Fruit fly (Drosophila melanogaster) whole organism, prepupa: ENCODE measurements around the gene Rsod.
A peak's percentile ranks its signal among the peaks of the same experiment; 100 is the strongest.

ENCODE experiments used
- CG10631 ChIP-seq: fragments of 200-800 bp; sonication (Bioruptor generic); optimal IDR thresholded peaks from 2 replicates; lab custom pipeline; 2016; ENCODE audit warnings: missing biosample characterization, missing genetic modification characterization
- CG10669 ChIP-seq: fragments of 200-800 bp; sonication (Bioruptor generic); optimal IDR thresholded peaks from 3 replicates; lab custom pipeline; 2018; ENCODE audit warnings: missing biosample characterization, mild to moderate bottlenecking, missing genetic modification characterization, moderate library complexity
- CG11294 ChIP-seq: fragments of 200-800 bp; sonication (Bioruptor generic); IDR thresholded peaks from 2 replicates; pipeline ENCODE4 v1.3.6; 2022; ENCODE audit warnings: missing biosample characterization, missing genetic modification characterization
- CG11762 ChIP-seq: fragments of 200-800 bp; sonication (Bioruptor generic); optimal IDR thresholded peaks from 3 replicates; lab custom pipeline; 2016; ENCODE audit warnings: missing biosample characterization, missing genetic modification characterization; ENCODE audit not compliant: insufficient read depth
- CG11902 ChIP-seq: fragments of 200-800 bp; sonication (Bioruptor generic); optimal IDR thresholded peaks from 3 replicates; lab custom pipeline; 2016; ENCODE audit warnings: missing biosample characterization, missing genetic modification characterization
- CG15336 ChIP-seq: fragments of 200-800 bp; sonication (Bioruptor generic); IDR thresholded peaks from 2 replicates; pipeline ENCODE4 v1.3.6; 2022; ENCODE audit warnings: missing biosample characterization, missing genetic modification characterization
- CG1621 ChIP-seq: fragments of 200-800 bp; sonication (Bioruptor generic); optimal IDR thresholded peaks from 3 replicates; lab custom pipeline; 2018; ENCODE audit warnings: missing biosample characterization, mild to moderate bottlenecking, missing genetic modification characterization
- CG16779 ChIP-seq: fragments of 200-800 bp; sonication (Bioruptor generic); optimal IDR thresholded peaks from 3 replicates; lab custom pipeline; 2017; ENCODE audit warnings: missing biosample characterization, mild to moderate bottlenecking, missing genetic modification characterization
- CG3032 ChIP-seq: fragments of 200-800 bp; optimal IDR thresholded peaks from 2 replicates; lab custom pipeline; 2019; ENCODE audit warnings: missing biosample characterization, mild to moderate bottlenecking, missing genetic modification characterization, moderate library complexity
- CG31627 ChIP-seq: fragments of 200-800 bp; sonication (Bioruptor generic); optimal IDR thresholded peaks from 3 replicates; lab custom pipeline; 2016; ENCODE audit warnings: missing biosample characterization, missing genetic modification characterization
- CG32006 ChIP-seq: fragments of 200-800 bp; sonication (Bioruptor generic); optimal IDR thresholded peaks from 3 replicates; lab custom pipeline; 2017; ENCODE audit warnings: missing biosample characterization, mild to moderate bottlenecking, missing genetic modification characterization
- CG34406 ChIP-seq: fragments of 200-800 bp; sonication (Bioruptor generic); optimal IDR thresholded peaks from 3 replicates; lab custom pipeline; 2016; ENCODE audit warnings: missing biosample characterization, missing genetic modification characterization
- CG3919 ChIP-seq: fragments of 200-800 bp; sonication (Bioruptor generic); optimal IDR thresholded peaks from 3 replicates; lab custom pipeline; 2016; ENCODE audit warnings: missing biosample characterization, missing genetic modification characterization
- CG4318 ChIP-seq: fragments of 200-800 bp; sonication (Bioruptor generic); optimal IDR thresholded peaks from 3 replicates; lab custom pipeline; 2017; ENCODE audit warnings: missing biosample characterization, mild to moderate bottlenecking, missing genetic modification characterization
- CG6163 ChIP-seq: fragments of 200-800 bp; sonication (Bioruptor generic); IDR thresholded peaks from 3 replicates; pipeline ENCODE4 v1.3.6; 2022; ENCODE audit warnings: missing biosample characterization, missing genetic modification characterization
- CG6276 ChIP-seq: fragments of 200-800 bp; sonication (Bioruptor generic); optimal IDR thresholded peaks from 2 replicates; lab custom pipeline; 2017; ENCODE audit warnings: missing biosample characterization, mild to moderate bottlenecking, missing genetic modification characterization
- CG6792 ChIP-seq: fragments of 200-800 bp; sonication (Bioruptor generic); optimal IDR thresholded peaks from 3 replicates; lab custom pipeline; 2016; ENCODE audit warnings: missing biosample characterization, missing genetic modification characterization
- CG6808 ChIP-seq: fragments of 200-800 bp; sonication (Bioruptor generic); optimal IDR thresholded peaks from 3 replicates; lab custom pipeline; 2017; ENCODE audit warnings: missing biosample characterization, missing genetic modification characterization, mild to moderate bottlenecking, moderate library complexity, missing genetic modification reagents
- CG6854 ChIP-seq: fragments of 200-800 bp; sonication (Bioruptor generic); optimal IDR thresholded peaks from 2 replicates; lab custom pipeline; 2017; ENCODE audit warnings: missing biosample characterization, mild to moderate bottlenecking, missing genetic modification characterization
- CG8119 ChIP-seq: fragments of 200-800 bp; sonication (Bioruptor generic); IDR thresholded peaks from 3 replicates; pipeline ENCODE4 v1.3.6; 2022; ENCODE audit warnings: missing biosample characterization, missing genetic modification characterization
- CG9139 ChIP-seq: fragments of 200-800 bp; sonication (Bioruptor generic); optimal IDR thresholded peaks from 3 replicates; lab custom pipeline; 2017; ENCODE audit warnings: missing biosample characterization, mild to moderate bottlenecking, missing genetic modification characterization
- Eip93F ChIP-seq: fragments of 200-800 bp; sonication (Bioruptor generic); optimal IDR thresholded peaks from 2 replicates; lab custom pipeline; 2016; ENCODE audit warnings: missing biosample characterization, mild to moderate bottlenecking, missing genetic modification characterization
- Ets21C ChIP-seq: fragments of 200-800 bp; sonication (Bioruptor generic); optimal IDR thresholded peaks from 3 replicates; lab custom pipeline; 2016; ENCODE audit warnings: missing biosample characterization, missing genetic modification characterization
- Ets96B ChIP-seq: fragments of 200-800 bp; optimal IDR thresholded peaks from 2 replicates; lab custom pipeline; 2019; ENCODE audit warnings: missing biosample characterization, mild to moderate bottlenecking, missing genetic modification characterization, moderate library complexity
- Gug ChIP-seq: fragments of 200-800 bp; sonication (Bioruptor generic); IDR thresholded peaks from 2 replicates; pipeline ENCODE4 v1.3.6; 2022; ENCODE audit warnings: missing biosample characterization, missing genetic modification characterization
- Hr38 ChIP-seq: sonication (Bioruptor generic); optimal IDR thresholded peaks from 2 replicates; lab custom pipeline; 2016; ENCODE audit warnings: missing biosample characterization, missing genetic modification characterization
- Hr39 ChIP-seq: fragments of 200-800 bp; sonication (Bioruptor generic); optimal IDR thresholded peaks from 2 replicates; lab custom pipeline; 2016; ENCODE audit warnings: missing biosample characterization, missing genetic modification characterization
- Hr4 ChIP-seq: fragments of 200-800 bp; sonication (Bioruptor generic); optimal IDR thresholded peaks from 3 replicates; lab custom pipeline; 2016; ENCODE audit warnings: missing biosample characterization, missing genetic modification characterization
- Lpt ChIP-seq: fragments of 200-800 bp; sonication (Bioruptor generic); optimal IDR thresholded peaks from 3 replicates; lab custom pipeline; 2016; ENCODE audit warnings: missing biosample characterization, missing genetic modification characterization
- Met ChIP-seq: fragments of 200-800 bp; sonication (Bioruptor generic); optimal IDR thresholded peaks from 3 replicates; lab custom pipeline; 2016; ENCODE audit warnings: missing biosample characterization, missing genetic modification characterization
- Smox ChIP-seq: fragments of 200-800 bp; sonication (Bioruptor generic); optimal IDR thresholded peaks from 3 replicates; lab custom pipeline; 2016; ENCODE audit warnings: missing biosample characterization, missing genetic modification characterization
- Sox102F ChIP-seq: fragments of 200-800 bp; sonication (Bioruptor generic); optimal IDR thresholded peaks from 2 replicates; lab custom pipeline; 2016; ENCODE audit warnings: missing biosample characterization, mild to moderate bottlenecking, missing genetic modification characterization
- achi ChIP-seq: fragments of 200-800 bp; sonication (Bioruptor generic); optimal IDR thresholded peaks from 3 replicates; lab custom pipeline; 2016; ENCODE audit warnings: missing biosample characterization, missing genetic modification characterization
- acj6 ChIP-seq: fragments of 200-800 bp; sonication (Bioruptor generic); optimal IDR thresholded peaks from 3 replicates; lab custom pipeline; 2016; ENCODE audit warnings: missing biosample characterization, missing genetic modification characterization
- cyc ChIP-seq: fragments of 200-800 bp; sonication (Bioruptor generic); optimal IDR thresholded peaks from 3 replicates; lab custom pipeline; 2016; ENCODE audit warnings: missing biosample characterization, missing genetic modification characterization
- dac ChIP-seq: fragments of 200-800 bp; sonication (Bioruptor generic); optimal IDR thresholded peaks from 2 replicates; lab custom pipeline; 2017; ENCODE audit warnings: missing biosample characterization, mild to moderate bottlenecking, missing genetic modification characterization
- dsx ChIP-seq: fragments of 200-800 bp; optimal IDR thresholded peaks from 3 replicates; lab custom pipeline; 2019; ENCODE audit warnings: missing biosample characterization, mild to moderate bottlenecking, missing genetic modification characterization, moderate library complexity; ENCODE audit not compliant: poor library complexity, severe bottlenecking
- eg ChIP-seq: fragments of 200-800 bp; sonication (Bioruptor generic); IDR thresholded peaks from 3 replicates; pipeline ENCODE4 v1.3.6; 2022; ENCODE audit warnings: missing biosample characterization, missing genetic modification characterization
- esn ChIP-seq: fragments of 200-800 bp; sonication (Bioruptor generic); optimal IDR thresholded peaks from 2 replicates; lab custom pipeline; 2016; ENCODE audit warnings: missing biosample characterization, mild to moderate bottlenecking, missing genetic modification characterization, moderate library complexity
- fd59A ChIP-seq: fragments of 200-800 bp; sonication (Bioruptor generic); optimal IDR thresholded peaks from 2 replicates; lab custom pipeline; 2017; ENCODE audit warnings: missing biosample characterization, mild to moderate bottlenecking, missing genetic modification characterization, missing genetic modification reagents
- fd85E ChIP-seq: fragments of 200-800 bp; sonication (Bioruptor generic); optimal IDR thresholded peaks from 3 replicates; lab custom pipeline; 2016; ENCODE audit warnings: missing biosample characterization, missing genetic modification characterization
- fkh ChIP-seq: fragments of 200-800 bp; sonication (Bioruptor generic); optimal IDR thresholded peaks from 3 replicates; lab custom pipeline; 2017; ENCODE audit warnings: missing biosample characterization, mild to moderate bottlenecking, missing genetic modification characterization, moderate library complexity
- lz ChIP-seq: fragments of 200-800 bp; sonication (Bioruptor generic); optimal IDR thresholded peaks from 3 replicates; lab custom pipeline; 2016; ENCODE audit warnings: missing biosample characterization, missing genetic modification characterization
- net ChIP-seq: fragments of 200-800 bp; sonication (Bioruptor generic); optimal IDR thresholded peaks from 3 replicates; lab custom pipeline; 2016; ENCODE audit warnings: missing biosample characterization, missing genetic modification characterization
- pdm3 ChIP-seq: fragments of 200-800 bp; sonication (Bioruptor generic); optimal IDR thresholded peaks from 3 replicates; lab custom pipeline; 2016; ENCODE audit warnings: missing biosample characterization, missing genetic modification characterization
- salr ChIP-seq, 2 experiments: fragments of 200-800 bp; sonication (Bioruptor generic); optimal IDR thresholded peaks; 3 replicates each; lab custom pipeline; 2016 to 2018; ENCODE audit warnings: missing biosample characterization in 2 of 2, missing genetic modification characterization in 2 of 2, mild to moderate bottlenecking in 1 of 2
- ss ChIP-seq, 2 experiments: fragments of 200-800 bp; sonication (Bioruptor generic); optimal IDR thresholded peaks; 2 replicates in 1 of 2; 3 replicates in 1 of 2; lab custom pipeline; 2017 to 2018; ENCODE audit warnings: mild to moderate bottlenecking in 2 of 2, missing biosample characterization in 2 of 2, missing genetic modification characterization in 2 of 2, moderate library complexity in 1 of 2
- svp ChIP-seq: fragments of 200-800 bp; sonication (Bioruptor generic); peaks from one replicate; lab custom pipeline; 2016; ENCODE audit warnings: missing biosample characterization, missing genetic modification characterization
- topi ChIP-seq: fragments of 200-800 bp; sonication (Bioruptor generic); optimal IDR thresholded peaks from 3 replicates; lab custom pipeline; 2016; ENCODE audit warnings: missing biosample characterization, missing genetic modification characterization
- vri ChIP-seq: fragments of 200-800 bp; sonication (Bioruptor generic); optimal IDR thresholded peaks from 3 replicates; lab custom pipeline; 2016; ENCODE audit warnings: missing biosample characterization, mild to moderate bottlenecking, missing genetic modification characterization

The Rsod gene

dm6 chr3R:30196128-30196527, 25.1 kb upstream of the Rsod start, which contains the start of gene CG15531:
TSS of gene CG15531 (minus strand) at chr3R:30196228.
- TF ChIP-seq esn: no peak

dm6 chr3R:30195606-30196049, 24.6 kb upstream of the Rsod start:
- TF ChIP-seq Met (GFP tag; lab: Kevin White, UChicago) (no peak), acj6 (peak; percentile 5), net (GFP tag; lab: Kevin White, UChicago) (no peak), CG6792 (no peak), topi (GFP tag; lab: Kevin White, UChicago) (no peak), CG6854 (GFP tag; lab: Kevin White, UChicago) (no peak), CG8119 (GFP tag; lab: Robert Waterston, UW) (no peak; the same call in 2 of the 3 replicates), Smox (GFP tag; lab: Kevin White, UChicago) (no peak), Ets21C (GFP tag; lab: Kevin White, UChicago) (no peak), CG6808 (no peak), achi (GFP tag; lab: Kevin White, UChicago) (peak; percentile 6), Sox102F (GFP tag; lab: Kevin White, UChicago) (no peak), vri (no peak), CG34406 (GFP tag; lab: Kevin White, UChicago) (no peak), fkh (no peak), Hr39 (GFP tag; lab: Kevin White, UChicago) (peak; percentile 26), svp (GFP tag; lab: Kevin White, UChicago) (peak; percentile 83), CG9139 (GFP tag; lab: Kevin White, UChicago) (no peak), CG16779 (tag; lab: Kevin White, UChicago) (no peak), CG31627 (GFP tag; lab: Kevin White, UChicago) (peak; percentile 49), Gug (GFP tag; lab: Robert Waterston, UW) (0 out of 2 replicates have a peak, but pooled peaks have one; percentile 30), Hr38 (GFP tag; lab: Kevin White, UChicago) (no peak), ss (GFP tag; optimal IDR thresholded peaks at IDR 0.05; lab: Kevin White, UChicago) (no peak), CG11762 (GFP tag; lab: Kevin White, UChicago) (no peak), cyc (no peak), CG4318 (GFP tag; lab: Kevin White, UChicago) (no peak), CG32006 (GFP tag; lab: Kevin White, UChicago) (peak; percentile 23), esn (peak; percentile 20), Hr4 (no peak), dac (GFP tag; lab: Kevin White, UChicago) (no peak), fd85E (no peak), CG6276 (GFP tag; lab: Kevin White, UChicago) (no peak), CG10631 (GFP tag; lab: Kevin White, UChicago) (peak; percentile 29), CG10669 (GFP tag; lab: Kevin White, UChicago) (no peak), lz (GFP tag; lab: Kevin White, UChicago) (peak; percentile 44), CG3032 (tag; lab: Kevin White, UChicago) (peak; percentile 26), eg (GFP tag; lab: Robert Waterston, UW) (peak; percentile 68), Eip93F (no peak), CG11294 (GFP tag; lab: Robert Waterston, UW) (no peak), Ets96B (tag; lab: Kevin White, UChicago) (no peak), Lpt (GFP tag; lab: Kevin White, UChicago) (no peak), CG1621 (tag; lab: Kevin White, UChicago) (no peak), CG3919 (peak; percentile 12), CG6163 (peak; percentile 53; the same call in 2 of the 3 replicates), dsx (GFP tag; lab: Kevin White, UChicago) (no peak), CG15336 (GFP tag; lab: Robert Waterston, UW) (peak; percentile 34; the same call in 1 of the 2 replicates), CG11902 (GFP tag; lab: Kevin White, UChicago) (no peak), fd59A (no peak), pdm3 (peak; percentile 40), salr (GFP tag; optimal IDR thresholded peaks at IDR 0.05; lab: Kevin White, UChicago) (no peak)
